Fruit fly (Drosophila melanogaster) whole organism, adult: ENCODE results near the gene Gba1b.

ENCODE experiments used
- CG11617 ChIP-seq: fragments of 200-800 bp; sonication (Bioruptor generic); optimal IDR thresholded peaks from 2 replicates; lab custom pipeline; 2017; ENCODE audit warnings: mild to moderate bottlenecking, missing biosample characterization, missing genetic modification reagents, missing genetic modification characterization
- CG5204 ChIP-seq: fragments of 200-800 bp; sonication (Bioruptor generic); optimal IDR thresholded peaks from 2 replicates; lab custom pipeline; 2016; ENCODE audit warnings: missing biosample characterization, missing genetic modification characterization
- Clk ChIP-seq: fragments of 200-800 bp; sonication (Bioruptor generic); optimal IDR thresholded peaks from 2 replicates; lab custom pipeline; 2017; ENCODE audit warnings: missing biosample characterization, missing genetic modification characterization
- Crg-1 ChIP-seq: fragments of 200-800 bp; sonication (Bioruptor generic); optimal IDR thresholded peaks from 2 replicates; lab custom pipeline; 2016; ENCODE audit warnings: missing biosample characterization, missing genetic modification characterization
- Hr96 ChIP-seq: fragments of 200-800 bp; sonication (Bioruptor generic); optimal IDR thresholded peaks from 2 replicates; lab custom pipeline; 2016; ENCODE audit warnings: missing biosample characterization, missing genetic modification characterization
- bab1 ChIP-seq: fragments of 200-800 bp; sonication (Bioruptor generic); optimal IDR thresholded peaks from 3 replicates; lab custom pipeline; 2019; ENCODE audit warnings: missing biosample characterization, mild to moderate bottlenecking, missing genetic modification characterization, moderate library complexity
- kay ChIP-seq: fragments of 200-800 bp; sonication (Bioruptor generic); peaks from one replicate; lab custom pipeline; 2016; ENCODE audit warnings: missing biosample characterization, missing genetic modification characterization, borderline replicate concordance
- toe ChIP-seq: fragments of 200-800 bp; sonication (Bioruptor generic); optimal IDR thresholded peaks from 2 replicates; lab custom pipeline; 2016; ENCODE audit warnings: missing biosample characterization, missing genetic modification characterization

- TF ChIP-seq Hr96 (GFP tag; lab: Kevin White, UChicago) = no peak
- no peak for TF ChIP-seq CG5204 (GFP tag; lab: Kevin White, UChicago)
- no peak for TF ChIP-seq bab1 (GFP tag; lab: Kevin White, UChicago)
- no peak for TF ChIP-seq CG11617
- no peak for TF ChIP-seq kay (GFP tag; lab: Kevin White, UChicago)
- no peak for TF ChIP-seq Crg-1 (GFP tag; lab: Kevin White, UChicago)
- no peak for TF ChIP-seq toe (GFP tag; lab: Kevin White, UChicago)
- TF ChIP-seq Clk (GFP tag; lab: Kevin White, UChicago) = no peak
Observed at dm6 chr3R:23737676-23738574, 33.3 kb downstream of the Gba1b start.
